Worm (Caenorhabditis elegans): ENCODE data around the gene sre-34.

DNA sequence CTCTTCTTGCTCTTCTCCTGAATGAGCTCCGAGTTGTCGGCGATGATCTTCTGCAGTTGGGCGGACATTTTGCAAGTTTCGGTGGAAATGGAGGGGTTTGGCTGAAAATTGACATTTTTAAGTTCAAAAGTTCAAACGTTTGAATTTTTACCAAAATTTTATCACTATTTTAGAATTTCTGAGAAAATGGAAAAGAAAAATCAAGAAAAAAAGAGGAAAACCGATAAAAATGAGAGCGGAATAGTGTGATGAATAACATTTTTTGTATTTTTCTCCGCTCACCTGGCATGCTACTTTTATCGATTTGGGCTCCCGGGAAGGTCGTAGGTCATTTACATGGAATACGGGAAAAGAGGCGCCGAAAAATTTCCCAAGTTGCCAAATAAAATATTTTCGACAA, 35.1 kb downstream of the sre-34 start, which contains the start of gene F15A4.10:
- TF ChIP-seq nhr-237 (tag; optimal IDR thresholded peaks at IDR 0.05): no peak
- no peak for TF ChIP-seq ztf-11 (tag; optimal IDR thresholded peaks at IDR 0.05)
- TF ChIP-seq pha-4 (tag; optimal IDR thresholded peaks at IDR 0.05): no peak
- no peak for TF ChIP-seq mep-1 (tag; optimal IDR thresholded peaks at IDR 0.05)
- TF ChIP-seq drap-1 (GFP tag; optimal IDR thresholded peaks at IDR 0.05): no peak
